Worm (Caenorhabditis elegans): ENCODE results near the gene R13D11.3.

Gene R13D11.3

DNA sequence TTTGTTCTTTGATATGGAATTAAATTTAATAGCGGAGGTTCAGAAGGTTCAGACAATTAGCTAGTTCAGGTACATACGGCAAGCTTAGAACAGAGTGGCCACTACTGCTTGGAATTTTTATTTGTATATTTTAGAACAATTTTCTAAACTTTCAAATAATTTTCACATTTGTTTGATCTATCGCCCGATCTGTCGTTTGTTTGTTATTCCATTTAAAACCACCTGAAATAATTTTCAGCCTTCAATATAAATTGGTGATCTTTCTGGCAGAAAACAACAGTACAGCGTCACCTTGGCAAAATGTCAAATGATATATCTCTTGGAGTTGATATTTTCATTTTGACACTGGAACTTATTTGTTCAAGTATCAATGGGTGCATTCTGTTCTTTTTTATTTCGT is at the start of gene R13D11.3:
TSS of gene R13D11.3 (plus strand) at position 301 of the 400 bp plus-strand sequence.
- TF ChIP-seq hlh-1 (tag; optimal IDR thresholded peaks at IDR 0.05) (no peak), ham-2 (GFP tag; optimal IDR thresholded peaks at IDR 0.05) (no peak), mep-1 (tag; optimal IDR thresholded peaks at IDR 0.05) (no peak), drap-1 (GFP tag; optimal IDR thresholded peaks at IDR 0.05) (no peak), mls-2 (tag; optimal IDR thresholded peaks at IDR 0.05) (no peak), mab-5 (tag; optimal IDR thresholded peaks at IDR 0.05) (no peak), nhr-2 (tag; optimal IDR thresholded peaks at IDR 0.05) (no peak), nhr-237 (tag; optimal IDR thresholded peaks at IDR 0.05) (no peak), snpc-4 (tag; optimal IDR thresholded peaks at IDR 0.05) (no peak), bed-3 (GFP tag; optimal IDR thresholded peaks at IDR 0.05) (no peak)

DNA sequence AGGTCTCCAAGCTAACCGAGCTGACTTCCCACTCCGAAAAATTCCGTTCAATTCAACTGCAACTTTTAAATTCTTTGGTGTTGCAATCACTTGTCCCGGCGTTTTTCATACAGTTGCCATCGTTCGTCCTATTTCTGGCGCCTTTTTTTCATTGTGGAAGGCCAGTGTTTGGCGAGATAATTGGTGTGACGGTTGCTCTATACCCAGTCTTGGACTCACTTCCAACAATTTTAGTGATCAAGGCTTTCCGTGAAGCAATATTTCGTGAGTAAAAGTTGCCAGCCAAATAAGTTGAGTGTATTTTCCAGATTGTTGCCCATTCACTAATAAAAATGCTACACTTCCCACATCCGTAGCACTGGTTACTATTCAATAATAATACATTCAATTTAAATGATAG is 42.6 kb upstream of the R13D11.3 start:
- TF ChIP-seq ham-2 (GFP tag; optimal IDR thresholded peaks at IDR 0.05) (no peak), lin-13 (tag; optimal IDR thresholded peaks at IDR 0.05) (no peak), tbx-8 (GFP tag; optimal IDR thresholded peaks at IDR 0.05) (no peak), zip-8 (tag; optimal IDR thresholded peaks at IDR 0.05) (no peak), nhr-76 (tag; optimal IDR thresholded peaks at IDR 0.05) (no peak), pha-4 (tag; optimal IDR thresholded peaks at IDR 0.05) (no peak), unc-120 (tag; optimal IDR thresholded peaks at IDR 0.05; ENCODE audit: poor library complexity, severe bottlenecking) (no peak), ceh-43 (GFP tag; optimal IDR thresholded peaks at IDR 0.05) (no peak), flh-1 (GFP tag; optimal IDR thresholded peaks at IDR 0.05) (no peak), blmp-1 (tag; optimal IDR thresholded peaks at IDR 0.05) (no peak), lsy-2 (tag; optimal IDR thresholded peaks at IDR 0.05) (no peak), lin-32 (GFP tag; optimal IDR thresholded peaks at IDR 0.05) (no peak), mls-2 (tag; optimal IDR thresholded peaks at IDR 0.05) (no peak), mab-5 (tag; optimal IDR thresholded peaks at IDR 0.05) (no peak), ces-1 (GFP tag; optimal IDR thresholded peaks at IDR 0.05) (no peak), sem-2 (GFP tag; optimal IDR thresholded peaks at IDR 0.05) (no peak), elt-1 (tag; optimal IDR thresholded peaks at IDR 0.05; ENCODE audit: borderline replicate concordance, insufficient read depth) (no peak)

ce11 chrV:773256-773655 is 41.6 kb upstream of the R13D11.3 start, which contains the start of gene sti-1:
sti-1 (plus strand) TSS chrV:773518.
- TF ChIP-seq M03D4.4 (tag; optimal IDR thresholded peaks at IDR 0.05) (peak; percentile 5), elt-3 (tag; optimal IDR thresholded peaks at IDR 0.05) (no peak), tbx-8 (GFP tag; optimal IDR thresholded peaks at IDR 0.05) (no peak), ces-1 (GFP tag; optimal IDR thresholded peaks at IDR 0.05) (peak; percentile 78), zip-8 (tag; optimal IDR thresholded peaks at IDR 0.05) (no peak), blmp-1 (tag; optimal IDR thresholded peaks at IDR 0.05) (no peak), mls-2 (tag; optimal IDR thresholded peaks at IDR 0.05) (peak; percentile 26), ceh-43 (GFP tag; optimal IDR thresholded peaks at IDR 0.05) (no peak), snpc-4 (tag; optimal IDR thresholded peaks at IDR 0.05) (no peak), unc-62 (GFP tag; optimal IDR thresholded peaks at IDR 0.05) (peak; percentile 48), ham-2 (GFP tag; optimal IDR thresholded peaks at IDR 0.05) (no peak), bed-3 (GFP tag; optimal IDR thresholded peaks at IDR 0.05) (no peak), nhr-237 (tag; optimal IDR thresholded peaks at IDR 0.05) (peak; percentile 87), pha-4 (tag; optimal IDR thresholded peaks at IDR 0.05) (peak; percentile 70), lin-32 (GFP tag; optimal IDR thresholded peaks at IDR 0.05) (no peak), ceh-39 (tag; optimal IDR thresholded peaks at IDR 0.05) (peak; percentile 84), elt-1 (tag; optimal IDR thresholded peaks at IDR 0.05; ENCODE audit: borderline replicate concordance, insufficient read depth) (no peak), mab-5 (tag; optimal IDR thresholded peaks at IDR 0.05) (peak; percentile 77), nhr-12 (tag; optimal IDR thresholded peaks at IDR 0.05) (no peak), nhr-76 (tag; optimal IDR thresholded peaks at IDR 0.05) (no peak), nhr-28 (tag; optimal IDR thresholded peaks at IDR 0.05) (no peak), nhr-2 (tag; optimal IDR thresholded peaks at IDR 0.05) (peak; percentile 38), lsy-2 (tag; optimal IDR thresholded peaks at IDR 0.05) (peak; percentile 78), drap-1 (GFP tag; optimal IDR thresholded peaks at IDR 0.05) (no peak), sptf-1 (tag; optimal IDR thresholded peaks at IDR 0.05) (peak; percentile 49), flh-1 (GFP tag; optimal IDR thresholded peaks at IDR 0.05) (no peak), hlh-1 (tag; optimal IDR thresholded peaks at IDR 0.05) (peak; percentile 19), sem-2 (GFP tag; optimal IDR thresholded peaks at IDR 0.05) (no peak), unc-120 (tag; optimal IDR thresholded peaks at IDR 0.05; ENCODE audit: poor library complexity, severe bottlenecking) (peak; percentile 50), lin-13 (tag; optimal IDR thresholded peaks at IDR 0.05) (peak; percentile 69), unc-39 (tag; optimal IDR thresholded peaks at IDR 0.05) (no peak), ceh-83 (GFP tag; optimal IDR thresholded peaks at IDR 0.05) (no peak), ztf-11 (tag; optimal IDR thresholded peaks at IDR 0.05) (no peak), mep-1 (tag; optimal IDR thresholded peaks at IDR 0.05) (peak; percentile 94), cnd-1 (tag; optimal IDR thresholded peaks at IDR 0.05) (no peak)
